Worm (Caenorhabditis elegans) whole organism, L2 larva: ENCODE data around the gene fbxa-47.

Experiments used
- C34F6.9 ChIP-seq: fragments of 150-350 bp; optimal IDR thresholded peaks from 2 replicates; lab custom pipeline; 2014; ENCODE audit warnings: missing biosample characterization, missing genetic modification characterization
- Y55F3AM.14 ChIP-seq: fragments of 200-800 bp; sonication (Bioruptor generic); optimal IDR thresholded peaks from 2 replicates; lab custom pipeline; 2018; ENCODE audit warnings: mild to moderate bottlenecking, missing genetic modification characterization, missing compliant biosample characterization
- gmeb-1 ChIP-seq: fragments of 150-350 bp; optimal IDR thresholded peaks from 2 replicates; lab custom pipeline; 2014; ENCODE audit warnings: missing biosample characterization, missing genetic modification characterization
- nhr-23 ChIP-seq: fragments of 150-350 bp; optimal IDR thresholded peaks from 2 replicates; lab custom pipeline; 2014; ENCODE audit warnings: missing biosample characterization, missing genetic modification reagents, missing genetic modification characterization
- nhr-25 ChIP-seq: fragments of 150-350 bp; sonication (generic microtip); optimal IDR thresholded peaks from 3 replicates; lab custom pipeline; 2014; ENCODE audit warnings: missing biosample characterization, missing genetic modification characterization
- nhr-77 ChIP-seq: fragments of 150-350 bp; optimal IDR thresholded peaks from 2 replicates; lab custom pipeline; 2014; ENCODE audit warnings: missing biosample characterization, missing genetic modification characterization
- sem-4 ChIP-seq: fragments of 150-350 bp; optimal IDR thresholded peaks from 2 replicates; lab custom pipeline; 2014; ENCODE audit warnings: missing biosample characterization, missing genetic modification reagents, missing genetic modification characterization
- ztf-1 ChIP-seq: fragments of 200-800 bp; sonication (Bioruptor generic); conservative IDR thresholded peaks from 2 replicates; pipeline ENCODE4 v1.3.6; 2022; ENCODE audit warnings: missing genetic modification characterization, missing compliant biosample characterization

fbxa-47 gene

ce11 chrIII:2197706-2198105 lies 34.6 kb downstream of the fbxa-47 start, which contains the start of gene C39B5.6:
C39B5.6 (plus strand) TSS chrIII:2198006.
- TF ChIP-seq nhr-23 (tag; lab: Kevin White, UChicago) (no peak), C34F6.9 (tag; lab: Kevin White, UChicago) (no peak), nhr-77 (tag; lab: Kevin White, UChicago) (no peak), sem-4 (tag; lab: Kevin White, UChicago) (no peak), Y55F3AM.14 (GFP tag; lab: Kevin White, UChicago) (no peak), gmeb-1 (no peak), nhr-25 (tag; lab: Kevin White, UChicago) (no peak), ztf-1 (no peak)
